Fruit fly (Drosophila melanogaster) whole organism: ENCODE results near the gene CG14879.

Experiments
- CG8478 ChIP-seq: fragments of >200 bp; optimal IDR thresholded peaks from 2 replicates; lab custom pipeline; 2018; ENCODE audit warnings: inconsistent platforms
- Dll ChIP-seq: fragments of >200 bp; optimal IDR thresholded peaks from 2 replicates; lab custom pipeline; 2017
- EcR ChIP-seq, 2 experiments: fragments of >200 bp; optimal IDR thresholded peaks; 2 replicates each; lab custom pipeline; 2017; ENCODE audit warnings: missing biosample characterization in 2 of 2, missing genetic modification characterization in 2 of 2, missing genetic modification reagents in 2 of 2
- pan ChIP-seq: fragments of >200 bp; optimal IDR thresholded peaks from 2 replicates; lab custom pipeline; 2017
- psq ChIP-seq: fragments of >200 bp; optimal IDR thresholded peaks from 2 replicates; lab custom pipeline; 2017
- usp ChIP-seq: fragments of >200 bp; optimal IDR thresholded peaks from 2 replicates; lab custom pipeline; 2017; ENCODE audit warnings: missing biosample characterization, missing genetic modification characterization, mixed read lengths

DNA sequence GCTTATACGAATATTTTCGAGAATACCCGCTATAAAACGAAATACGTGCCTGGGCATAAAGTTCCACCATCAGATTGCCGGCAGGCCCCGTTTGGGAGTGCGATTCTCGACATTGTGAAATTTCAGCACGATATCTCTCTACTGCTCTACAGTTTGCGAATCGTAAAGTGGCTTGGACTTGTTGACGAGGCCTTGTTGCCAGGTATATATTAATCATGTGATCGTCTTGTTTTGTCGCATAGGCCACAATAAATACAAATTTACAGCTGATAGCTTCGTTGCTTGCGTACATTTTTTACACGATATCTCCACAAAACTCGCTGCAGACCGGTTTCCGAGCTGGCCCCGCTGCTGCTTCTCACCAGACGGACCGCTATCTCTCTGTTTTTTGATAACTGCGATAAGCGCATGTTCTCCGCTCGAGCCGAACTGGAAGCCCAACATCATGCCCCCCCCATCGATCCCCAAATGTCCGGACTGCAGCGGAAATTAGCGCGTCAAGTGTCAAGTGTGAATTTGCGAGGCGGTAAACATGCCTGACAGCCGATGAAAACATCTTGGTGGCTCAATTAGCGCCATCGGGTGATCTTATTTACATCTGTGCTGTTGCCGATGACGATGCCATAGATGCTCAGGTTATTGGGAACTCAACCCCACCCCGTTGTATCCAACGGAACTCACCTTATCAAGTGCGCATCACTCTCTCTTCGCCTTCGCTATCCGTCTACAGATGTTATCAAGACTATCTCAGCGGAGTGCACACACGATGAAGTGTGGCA is 39.5 kb downstream of the CG14879 start:
- no peak for TF ChIP-seq CG8478 (lab: Kevin White, UChicago)
- TF ChIP-seq usp (GFP tag; lab: Kevin White, UChicago) = no peak
- no peak for TF ChIP-seq psq (lab: Kevin White, UChicago)
- TF ChIP-seq EcR (GFP tag; optimal IDR thresholded peaks at IDR 0.05; lab: Kevin White, UChicago) = no peak
- TF ChIP-seq pan (lab: Kevin White, UChicago) = no peak
- no peak for TF ChIP-seq Dll (lab: Kevin White, UChicago)
